Worm (Caenorhabditis elegans): Measurements from ENCODE around the gene W03C9.5.

DNA sequence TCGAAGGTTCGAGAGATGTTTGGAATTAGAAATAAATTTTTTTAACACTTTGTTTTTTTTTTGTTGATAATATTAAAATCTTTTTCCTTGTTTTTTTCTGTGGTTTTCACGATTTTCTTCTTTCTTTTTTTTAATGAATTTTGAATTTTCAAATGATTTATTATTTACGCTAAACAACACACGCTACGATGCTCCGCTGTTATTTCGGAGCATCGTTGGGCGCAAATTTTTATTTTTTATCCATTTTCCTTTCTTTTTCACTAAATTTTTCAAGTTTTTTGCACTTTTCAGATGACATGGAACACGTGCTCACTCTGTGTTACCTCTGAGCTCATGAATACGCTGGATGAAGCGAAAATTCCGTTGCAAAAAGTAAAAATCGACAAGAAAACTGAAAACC is 5.3 kb downstream of the W03C9.5 start, which contains the start of the genes W03C9.1 and W03C9.2:
- TF ChIP-seq nhr-20 (tag; optimal IDR thresholded peaks at IDR 0.05) (no peak), sup-37 (GFP tag; optimal IDR thresholded peaks at IDR 0.05) (no peak), fkh-10 (GFP tag; optimal IDR thresholded peaks at IDR 0.05) (no peak), grh-1 (GFP tag; IDR thresholded peaks at IDR 0.05) (no peak), elt-2 (tag; optimal IDR thresholded peaks at IDR 0.05) (no peak), skn-1 (tag; optimal IDR thresholded peaks at IDR 0.05) (no peak), blmp-1 (tag; optimal IDR thresholded peaks at IDR 0.05) (no peak), fos-1 (tag; optimal IDR thresholded peaks at IDR 0.05) (no peak), nhr-76 (tag; optimal IDR thresholded peaks at IDR 0.05) (no peak), pag-3 (tag; optimal IDR thresholded peaks at IDR 0.05; ENCODE audit: borderline replicate concordance, insufficient read depth) (no peak), efl-3 (GFP tag; optimal IDR thresholded peaks at IDR 0.05) (no peak), unc-62 (GFP tag; optimal IDR thresholded peaks at IDR 0.05) (no peak), ama-1 (optimal IDR thresholded peaks at IDR 0.05) (no peak), ces-1 (GFP tag; optimal IDR thresholded peaks at IDR 0.05) (no peak)

Measured in whole organism, L1 larva.